Worm (Caenorhabditis elegans) whole organism, L4 larva: ENCODE measurements around the gene arl-6.

Source experiments
- D1046.2 ChIP-seq: fragments of 200-800 bp; sonication (Bioruptor generic); IDR thresholded peaks from 2 replicates; pipeline ENCODE4 v1.3.6; 2022; ENCODE audit warnings: missing genetic modification characterization, missing compliant biosample characterization
- Y48G9A.11 ChIP-seq: fragments of 200-800 bp; sonication (Bioruptor generic); IDR thresholded peaks from 2 replicates; pipeline ENCODE4 v1.3.6; 2022; ENCODE audit warnings: missing genetic modification reagents, missing genetic modification characterization, missing compliant biosample characterization
- Y5F2A.4 ChIP-seq: fragments of 200-800 bp; sonication (Bioruptor generic); optimal IDR thresholded peaks from 2 replicates; lab custom pipeline; 2018; ENCODE audit warnings: mild to moderate bottlenecking, missing genetic modification characterization, missing compliant biosample characterization
- ZK337.2 ChIP-seq: fragments of 200-800 bp; sonication (Bioruptor generic); IDR thresholded peaks from 2 replicates; pipeline ENCODE4 v1.3.6; 2022; ENCODE audit warnings: missing genetic modification reagents, missing genetic modification characterization, missing compliant biosample characterization
- aha-1 ChIP-seq: fragments of 150-350 bp; peaks from one replicate; lab custom pipeline; 2014; ENCODE audit warnings: missing biosample characterization, missing genetic modification characterization
- arid-1 ChIP-seq: fragments of 200-800 bp; sonication (Bioruptor generic); conservative IDR thresholded peaks from 2 replicates; pipeline ENCODE4 v1.3.6; 2022; ENCODE audit warnings: missing genetic modification reagents, missing genetic modification characterization, missing compliant biosample characterization
- daf-16 ChIP-seq, 3 experiments: sonication (generic microtip); optimal IDR thresholded peaks; 2 replicates each; lab custom pipeline; 2016 to 2017; ENCODE audit warnings: missing genetic modification characterization in 3 of 3, missing genetic modification reagents in 3 of 3, mild to moderate bottlenecking in 2 of 3, missing compliant biosample characterization in 2 of 3, missing biosample characterization in 1 of 3, moderate library complexity in 1 of 3
- dpl-1 ChIP-seq: fragments of 150-350 bp; optimal IDR thresholded peaks from 2 replicates; lab custom pipeline; 2014; ENCODE audit warnings: missing biosample characterization, missing genetic modification reagents, missing genetic modification characterization
- dve-1 ChIP-seq: sonication (generic microtip); optimal IDR thresholded peaks from 2 replicates; lab custom pipeline; 2017; ENCODE audit warnings: antibody characterized with exemption, mild to moderate bottlenecking, missing genetic modification characterization, missing compliant biosample characterization; ENCODE audit not compliant: insufficient read depth
- hlh-11 ChIP-seq: fragments of 200-800 bp; sonication (Bioruptor generic); optimal IDR thresholded peaks from 2 replicates; lab custom pipeline; 2018; ENCODE audit warnings: mild to moderate bottlenecking, missing genetic modification characterization, missing compliant biosample characterization
- hlh-30 ChIP-seq: sonication (generic microtip); optimal IDR thresholded peaks from 2 replicates; lab custom pipeline; 2017; ENCODE audit warnings: antibody characterized with exemption, mild to moderate bottlenecking, missing genetic modification characterization, missing compliant biosample characterization; ENCODE audit not compliant: insufficient read depth
- lin-38 ChIP-seq: fragments of 200-800 bp; sonication (Bioruptor generic); IDR thresholded peaks from 2 replicates; pipeline ENCODE4 v1.3.6; 2022; ENCODE audit warnings: missing genetic modification reagents, missing genetic modification characterization, missing compliant biosample characterization
- lsy-2 ChIP-seq, 2 experiments: fragments of 150-350 bp in 1 of 2; sonication (generic microtip) in 1 of 2; optimal IDR thresholded peaks; 2 replicates each; lab custom pipeline; 2014 to 2017; ENCODE audit warnings: missing biosample characterization in 2 of 2, missing genetic modification characterization in 2 of 2
- mxl-3 ChIP-seq: fragments of 200-800 bp; sonication (Bioruptor generic); optimal IDR thresholded peaks from 2 replicates; lab custom pipeline; 2018; ENCODE audit warnings: mild to moderate bottlenecking, missing genetic modification characterization, missing compliant biosample characterization
- nhr-102 ChIP-seq: sonication (generic microtip); optimal IDR thresholded peaks from 2 replicates; lab custom pipeline; 2016; ENCODE audit warnings: mild to moderate bottlenecking, missing genetic modification characterization, moderate library complexity, missing compliant biosample characterization
- nhr-28 ChIP-seq: fragments of 150-350 bp; optimal IDR thresholded peaks from 2 replicates; lab custom pipeline; 2014; ENCODE audit warnings: missing biosample characterization, missing genetic modification characterization
- pha-4 ChIP-seq, 2 experiments: fragments of 150-350 bp in 1 of 2; fragments of 200-800 bp in 1 of 2; sonication (Bioruptor generic) in 1 of 2; IDR thresholded peaks in 1 of 2; optimal IDR thresholded peaks in 1 of 2; 2 replicates each; pipeline versions ENCODE4 v1.3.6 to Lab custom; 2014 to 2022; ENCODE audit warnings: missing genetic modification characterization in 2 of 2, missing genetic modification reagents in 2 of 2, missing biosample characterization in 1 of 2, missing compliant biosample characterization in 1 of 2
- pqm-1 ChIP-seq: sonication (generic microtip); optimal IDR thresholded peaks from 2 replicates; lab custom pipeline; 2017; ENCODE audit warnings: missing biosample characterization, missing genetic modification characterization
- skn-1 ChIP-seq: fragments of 150-350 bp; optimal IDR thresholded peaks from 2 replicates; lab custom pipeline; 2014; ENCODE audit warnings: missing biosample characterization, missing genetic modification characterization
- unc-130 ChIP-seq: sonication (generic microtip); optimal IDR thresholded peaks from 2 replicates; lab custom pipeline; 2016; ENCODE audit warnings: missing genetic modification reagents, missing genetic modification characterization, missing compliant biosample characterization
- unc-39 ChIP-seq: sonication (generic microtip); optimal IDR thresholded peaks from 2 replicates; lab custom pipeline; 2017; ENCODE audit warnings: missing biosample characterization, missing genetic modification characterization
- unc-62 ChIP-seq, 3 experiments: fragments of 150-350 bp in 1 of 3; sonication (generic microtip); optimal IDR thresholded peaks in 2 of 3; peaks in 1 of 3; 1 replicate in 1 of 3; 2 replicates in 2 of 3; lab custom pipeline; 2014 to 2017; ENCODE audit warnings: missing biosample characterization in 3 of 3, missing genetic modification characterization in 3 of 3, missing genetic modification reagents in 3 of 3, missing genotype in 1 of 3

Gene arl-6

ce11 chrIII:4785714-4786113 lies 28.9 kb downstream of the arl-6 start, which contains the start of gene mel-28:
mel-28 (plus strand) TSS chrIII:4786080.
- TF ChIP-seq daf-16 (GFP tag; optimal IDR thresholded peaks at IDR 0.05; lab: Kevin White, UChicago) = no peak
- peak; percentile 36 for TF ChIP-seq daf-16 (tag; optimal IDR thresholded peaks at IDR 0.05; lab: Kevin White, UChicago)
- no peak for TF ChIP-seq nhr-102 (tag; lab: Kevin White, UChicago)
- TF ChIP-seq unc-39 (tag; lab: Kevin White, UChicago) = no peak
- TF ChIP-seq dpl-1 = peak; percentile 71
- TF ChIP-seq D1046.2 (GFP tag; lab: Robert Waterston, UW) = no peak

DNA sequence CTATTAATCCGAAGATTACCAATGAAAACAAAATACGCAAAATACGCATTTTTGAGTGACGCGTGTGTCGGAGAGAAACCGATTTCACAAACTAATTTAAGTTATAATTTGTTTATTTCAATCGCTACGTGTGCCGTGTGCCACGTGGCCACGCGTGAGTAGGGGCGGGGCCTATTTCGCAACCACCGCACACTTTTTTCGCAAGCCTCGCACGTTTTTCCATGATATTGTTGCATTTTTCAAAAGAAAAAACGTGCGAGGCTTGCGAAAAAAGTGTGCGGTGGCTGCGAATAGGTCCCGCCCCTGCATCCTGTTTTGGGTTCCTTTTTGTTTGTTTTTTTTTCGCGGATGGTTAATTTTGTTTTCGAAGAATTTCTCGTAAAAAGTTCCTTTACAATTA lies 29.5 kb downstream of the arl-6 start, which contains the start of gene enu-3.2:
TSS of gene enu-3.2 (minus strand) at position 105 of the 400 bp plus-strand sequence.
- peak; percentile 23 for TF ChIP-seq unc-130 (GFP tag; lab: Kevin White, UChicago)
- peak; percentile 19; the same call in 1 of the 2 replicates for TF ChIP-seq lin-38
- TF ChIP-seq arid-1 (GFP tag; lab: Robert Waterston, UW) = 0 out of 2 replicates have a peak, but pooled peaks have one; percentile 8
- TF ChIP-seq, all 104 proteins: peak for 3; not testable (repeated sequence) for 101

DNA sequence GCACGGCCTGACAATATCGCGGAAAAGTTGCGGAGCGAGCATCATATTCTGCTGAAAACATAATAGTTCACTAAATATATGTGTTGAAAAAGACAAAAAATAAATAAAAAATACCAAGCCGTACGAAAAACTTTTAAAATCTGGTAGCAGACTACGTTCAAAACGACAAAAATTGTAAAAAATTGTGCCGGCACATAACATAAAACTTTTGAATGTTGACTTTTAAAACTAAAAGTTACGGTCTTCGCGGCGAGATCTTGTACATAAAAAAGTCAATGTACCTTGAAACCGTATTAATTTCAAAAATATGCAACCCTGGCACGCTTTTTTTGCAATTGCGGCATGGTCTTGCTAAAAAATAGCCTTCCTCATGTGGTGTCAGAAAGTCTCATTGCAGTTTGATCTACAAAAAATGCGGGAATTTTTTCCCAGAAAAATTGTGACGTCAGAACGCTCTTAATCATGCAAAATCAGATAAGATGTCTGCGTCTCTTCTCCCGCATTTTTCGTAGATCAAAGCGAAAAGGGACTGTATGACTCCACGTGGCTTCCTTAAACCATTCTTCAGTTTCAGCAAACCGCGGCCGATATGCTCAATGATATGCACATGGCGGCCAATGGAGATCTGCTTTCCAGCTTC lies 32.6 kb downstream of the arl-6 start, which contains the start of the genes gex-5 and C38D4.10:
TSS of gene gex-5 (minus strand) at position 51 of the 640 bp plus-strand sequence.
TSS of gene C38D4.10 (plus strand) at position 590 of the 640 bp plus-strand sequence.
- TF ChIP-seq unc-130 (GFP tag; lab: Kevin White, UChicago) = peak; percentile 55

ce11 chrIII:4779855-4780254 lies 34.8 kb downstream of the arl-6 start, which contains the start of gene B0393.9:
B0393.9 (minus strand) TSS chrIII:4780157.
- TF ChIP-seq skn-1 (no peak), Y48G9A.11 (no peak), pqm-1 (tag; lab: Kevin White, UChicago) (peak; percentile 12), lsy-2 (tag; optimal IDR thresholded peaks at IDR 0.05; lab: Kevin White, UChicago) (no peak), nhr-28 (peak; percentile 35), dve-1 (tag; lab: Kevin White, UChicago) (peak; percentile 31), hlh-11 (tag; lab: Kevin White, UChicago) (peak; percentile 30), daf-16 (GFP tag; optimal IDR thresholded peaks at IDR 0.05; lab: Kevin White, UChicago) (no peak), daf-16 (tag; optimal IDR thresholded peaks at IDR 0.05; lab: Kevin White, UChicago) (peak; percentile 73)

ce11 chrIII:4778003-4778402 lies 36.6 kb downstream of the arl-6 start, which contains the start of gene B0393.7:
B0393.7 (minus strand) TSS chrIII:4778103.
- TF ChIP-seq aha-1 (tag; lab: Kevin White, UChicago) = peak; percentile 88
- TF ChIP-seq daf-16 (GFP tag; optimal IDR thresholded peaks at IDR 0.05; lab: Kevin White, UChicago) = no peak
- TF ChIP-seq daf-16 (tag; optimal IDR thresholded peaks at IDR 0.05; lab: Kevin White, UChicago) = peak; percentile 17
- no peak for TF ChIP-seq pqm-1 (tag; lab: Kevin White, UChicago)

- peak; percentile 96 for TF ChIP-seq aha-1 (tag; lab: Kevin White, UChicago)
- no peak for TF ChIP-seq pha-4 (GFP tag; IDR thresholded peaks at IDR 0.05; lab: Robert Waterston, UW)
- no peak for TF ChIP-seq pha-4 (tag; optimal IDR thresholded peaks at IDR 0.05; lab: Kevin White, UChicago)
- no peak for TF ChIP-seq Y5F2A.4 (GFP tag; lab: Kevin White, UChicago)
Observed at ce11 chrIII:4767869-4768645, 46.6 kb downstream of the arl-6 start.

DNA sequence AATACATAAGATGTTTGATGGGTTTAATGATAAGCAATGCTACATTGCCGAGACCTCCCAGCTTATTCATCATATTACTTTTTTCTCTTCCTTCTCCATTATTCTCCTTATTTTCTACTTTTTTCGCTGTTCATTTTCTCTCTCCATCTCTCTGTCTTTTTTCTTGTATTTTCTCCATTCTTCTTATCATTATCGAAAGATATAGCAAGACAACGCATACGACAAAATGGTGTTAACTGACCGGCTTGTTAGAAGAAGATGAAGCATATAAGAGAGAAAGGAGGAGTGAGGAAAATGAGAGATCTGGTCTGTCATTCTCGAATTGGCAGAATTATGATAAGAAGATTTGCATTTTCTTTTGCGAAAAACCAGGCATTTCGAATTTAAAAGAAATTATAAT lies 47.8 kb downstream of the arl-6 start:
- TF ChIP-seq nhr-28 = peak; percentile 47
- peak in 1 of 2 experiments; percentile 75 for TF ChIP-seq unc-62 (GFP tag; optimal IDR thresholded peaks at IDR 0.05 in 1 of 2; lab: Kevin White, UChicago)
- no peak for TF ChIP-seq unc-62 (tag; optimal IDR thresholded peaks at IDR 0.05; lab: Kevin White, UChicago)
- no peak for TF ChIP-seq ZK337.2 (GFP tag; lab: Robert Waterston, UW)
- TF ChIP-seq hlh-30 = no peak
- TF ChIP-seq mxl-3 (GFP tag; lab: Kevin White, UChicago) = peak; percentile 9
- TF ChIP-seq, all 104 proteins: peak for 3
